Worm (Caenorhabditis elegans) whole organism, L1 larva: Measurements from ENCODE around the gene F17C11.12.
A peak's percentile ranks its signal among the peaks of the same experiment; 100 is the strongest.

ENCODE experiments used
- C04F5.9 ChIP-seq: sonication (generic microtip); optimal IDR thresholded peaks from 2 replicates; lab custom pipeline; 2016; ENCODE audit warnings: missing genetic modification characterization, missing compliant biosample characterization
- C34B4.2 ChIP-seq: sonication (generic microtip); optimal IDR thresholded peaks from 2 replicates; lab custom pipeline; 2017; ENCODE audit warnings: mild to moderate bottlenecking, missing genetic modification characterization, missing compliant biosample characterization
- Y116A8C.19 ChIP-seq: sonication (generic microtip); optimal IDR thresholded peaks from 2 replicates; lab custom pipeline; 2016; ENCODE audit warnings: missing compliant biosample characterization, missing genetic modification characterization, borderline replicate concordance
- ama-1 ChIP-seq: fragments of 150-350 bp; optimal IDR thresholded peaks from 2 replicates; lab custom pipeline; 2014
- ceh-63 ChIP-seq: fragments of 200-800 bp; sonication (Bioruptor generic); optimal IDR thresholded peaks from 2 replicates; lab custom pipeline; 2018; ENCODE audit warnings: mild to moderate bottlenecking, missing genetic modification characterization, missing compliant biosample characterization
- ceh-8 ChIP-seq: fragments of 200-800 bp; sonication (Bioruptor generic); optimal IDR thresholded peaks from 2 replicates; lab custom pipeline; 2018; ENCODE audit warnings: mild to moderate bottlenecking, missing genetic modification characterization, moderate library complexity, missing compliant biosample characterization
- ceh-90 ChIP-seq: sonication (generic microtip); optimal IDR thresholded peaks from 2 replicates; lab custom pipeline; 2016; ENCODE audit warnings: missing genetic modification characterization, missing compliant biosample characterization
- dsc-1 ChIP-seq: sonication (generic microtip); optimal IDR thresholded peaks from 2 replicates; lab custom pipeline; 2016; ENCODE audit warnings: mild to moderate bottlenecking, missing genetic modification characterization, missing compliant biosample characterization
- efl-1 ChIP-seq, 4 experiments: fragments of 150-350 bp; optimal IDR thresholded peaks in 3 of 4; peaks in 1 of 4; 1 replicate in 1 of 4; 2 replicates in 3 of 4; lab custom pipeline; 2014; ENCODE audit warnings: missing biosample characterization in 2 of 4, missing genetic modification characterization in 2 of 4, missing genetic modification reagents in 2 of 4
- efl-3 ChIP-seq: fragments of 200-800 bp; sonication (Bioruptor generic); optimal IDR thresholded peaks from 2 replicates; lab custom pipeline; 2018; ENCODE audit warnings: mild to moderate bottlenecking, missing genetic modification characterization, missing compliant biosample characterization
- elt-2 ChIP-seq: sonication (generic microtip); optimal IDR thresholded peaks from 2 replicates; lab custom pipeline; 2016; ENCODE audit warnings: missing genetic modification characterization, mild to moderate bottlenecking, inconsistent platforms, missing compliant biosample characterization, missing genetic modification reagents
- elt-3 ChIP-seq, 6 experiments: fragments of 150-350 bp in 1 of 6; sonication (generic microtip); optimal IDR thresholded peaks; 2 replicates each; lab custom pipeline; 2017 to 2018; ENCODE audit warnings: missing biosample characterization in 6 of 6, missing genetic modification characterization in 6 of 6, inconsistent platforms in 1 of 6
- ets-5 ChIP-seq: fragments of 200-800 bp; sonication (Bioruptor generic); IDR thresholded peaks from 2 replicates; pipeline ENCODE4 v1.3.6; 2022; ENCODE audit warnings: missing genetic modification characterization, missing compliant biosample characterization
- fkh-10 ChIP-seq: sonication (generic microtip); optimal IDR thresholded peaks from 2 replicates; lab custom pipeline; 2017; ENCODE audit warnings: missing biosample characterization, missing genetic modification reagents, missing genetic modification characterization
- fkh-4 ChIP-seq: sonication (generic microtip); optimal IDR thresholded peaks from 2 replicates; lab custom pipeline; 2016; ENCODE audit warnings: missing compliant biosample characterization, missing genetic modification characterization, borderline replicate concordance
- hlh-17 ChIP-seq: fragments of 200-800 bp; sonication (Bioruptor generic); optimal IDR thresholded peaks from 2 replicates; lab custom pipeline; 2018; ENCODE audit warnings: missing genetic modification characterization, mild to moderate bottlenecking, missing compliant biosample characterization, moderate library complexity, borderline replicate concordance
- hlh-4 ChIP-seq: sonication (generic microtip); optimal IDR thresholded peaks from 2 replicates; lab custom pipeline; 2016; ENCODE audit warnings: mild to moderate bottlenecking, missing genetic modification characterization, missing compliant biosample characterization
- hpl-2 ChIP-seq: fragments of 150-350 bp; optimal IDR thresholded peaks from 2 replicates; lab custom pipeline; 2014; ENCODE audit warnings: missing biosample characterization, missing genetic modification reagents, missing genetic modification characterization
- isw-1 ChIP-seq: fragments of 200-800 bp; sonication (Bioruptor generic); IDR thresholded peaks from 2 replicates; pipeline ENCODE4 v1.3.6; 2022; ENCODE audit warnings: missing genetic modification characterization, missing compliant biosample characterization
- jun-1 ChIP-seq: fragments of 150-350 bp; optimal IDR thresholded peaks from 2 replicates; lab custom pipeline; 2014; ENCODE audit warnings: missing biosample characterization, missing genetic modification reagents, missing genetic modification characterization
- lin-15B ChIP-seq: fragments of 150-350 bp; sonication (generic microtip); optimal IDR thresholded peaks from 3 replicates; lab custom pipeline; 2014; ENCODE audit warnings: missing biosample characterization, missing genetic modification characterization
- lin-35 ChIP-seq, 2 experiments: fragments of 150-350 bp; optimal IDR thresholded peaks; 2 replicates each; lab custom pipeline; 2014; ENCODE audit warnings: missing biosample characterization in 2 of 2, missing genetic modification characterization in 2 of 2, missing genetic modification reagents in 2 of 2
- lin-39 ChIP-seq: fragments of 150-350 bp; optimal IDR thresholded peaks from 2 replicates; lab custom pipeline; 2014; ENCODE audit warnings: missing biosample characterization, missing genetic modification reagents, missing genetic modification characterization
- lir-3 ChIP-seq: sonication (generic microtip); optimal IDR thresholded peaks from 2 replicates; lab custom pipeline; 2016; ENCODE audit warnings: mild to moderate bottlenecking, missing genetic modification characterization, moderate library complexity, missing compliant biosample characterization; ENCODE audit not compliant: poor library complexity
- lsy-2 ChIP-seq, 2 experiments: fragments of 150-350 bp; optimal IDR thresholded peaks; 2 replicates each; lab custom pipeline; 2014; ENCODE audit warnings: missing biosample characterization in 2 of 2, missing genetic modification characterization in 2 of 2
- mab-9 ChIP-seq: fragments of 200-800 bp; sonication (Bioruptor generic); IDR thresholded peaks from 2 replicates; pipeline ENCODE4 v1.3.6; 2022; ENCODE audit warnings: missing genetic modification reagents, missing genetic modification characterization, missing compliant biosample characterization
- nhr-11 ChIP-seq: fragments of 150-350 bp; optimal IDR thresholded peaks from 2 replicates; lab custom pipeline; 2014; ENCODE audit warnings: missing biosample characterization, missing genetic modification characterization
- nhr-20 ChIP-seq: sonication (generic microtip); optimal IDR thresholded peaks from 2 replicates; lab custom pipeline; 2016; ENCODE audit warnings: mild to moderate bottlenecking, missing genetic modification characterization, missing compliant biosample characterization
- nhr-237 ChIP-seq: fragments of 150-350 bp; optimal IDR thresholded peaks from 2 replicates; lab custom pipeline; 2014; ENCODE audit warnings: missing biosample characterization, missing genetic modification characterization
- nhr-47 ChIP-seq: sonication (generic microtip); optimal IDR thresholded peaks from 2 replicates; lab custom pipeline; 2016; ENCODE audit warnings: mild to moderate bottlenecking, missing genetic modification characterization, moderate library complexity, missing compliant biosample characterization
- nhr-76 ChIP-seq: sonication (generic microtip); optimal IDR thresholded peaks from 2 replicates; lab custom pipeline; 2017; ENCODE audit warnings: missing biosample characterization, missing genetic modification characterization
- nhr-77 ChIP-seq: fragments of 150-350 bp; optimal IDR thresholded peaks from 2 replicates; lab custom pipeline; 2014; ENCODE audit warnings: missing biosample characterization, missing genetic modification characterization
- nhr-84 ChIP-seq: sonication (generic microtip); optimal IDR thresholded peaks from 2 replicates; lab custom pipeline; 2017; ENCODE audit warnings: missing biosample characterization, missing genetic modification characterization
- nhr-90 ChIP-seq: sonication (generic microtip); optimal IDR thresholded peaks from 2 replicates; lab custom pipeline; 2016; ENCODE audit warnings: mild to moderate bottlenecking, missing genetic modification characterization, missing compliant biosample characterization; ENCODE audit not compliant: poor library complexity
- pag-3 ChIP-seq: sonication (generic microtip); optimal IDR thresholded peaks from 2 replicates; lab custom pipeline; 2017; ENCODE audit warnings: missing genetic modification characterization, mild to moderate bottlenecking, missing compliant biosample characterization, antibody characterized with exemption, borderline replicate concordance; ENCODE audit not compliant: insufficient read depth
- pax-3 ChIP-seq: fragments of 200-800 bp; sonication (Bioruptor generic); optimal IDR thresholded peaks from 2 replicates; lab custom pipeline; 2018; ENCODE audit warnings: mild to moderate bottlenecking, missing genetic modification characterization, moderate library complexity, missing compliant biosample characterization
- pqm-1 ChIP-seq: sonication (generic microtip); optimal IDR thresholded peaks from 3 replicates; lab custom pipeline; 2017; ENCODE audit warnings: missing biosample characterization, missing genetic modification characterization
- skn-1 ChIP-seq: fragments of 150-350 bp; optimal IDR thresholded peaks from 2 replicates; lab custom pipeline; 2014; ENCODE audit warnings: missing biosample characterization, missing genetic modification characterization
- snu-23 ChIP-seq: sonication (generic microtip); optimal IDR thresholded peaks from 2 replicates; lab custom pipeline; 2016; ENCODE audit warnings: missing genetic modification characterization, missing compliant biosample characterization
- sox-4 ChIP-seq: sonication (generic microtip); optimal IDR thresholded peaks from 2 replicates; lab custom pipeline; 2016; ENCODE audit warnings: missing genetic modification characterization, missing compliant biosample characterization
- sptf-1 ChIP-seq: fragments of 150-350 bp; optimal IDR thresholded peaks from 2 replicates; lab custom pipeline; 2014; ENCODE audit warnings: missing biosample characterization, missing genetic modification characterization
- sup-37 ChIP-seq: fragments of 200-800 bp; sonication (Bioruptor generic); optimal IDR thresholded peaks from 2 replicates; lab custom pipeline; 2018; ENCODE audit warnings: mild to moderate bottlenecking, missing genetic modification characterization, missing compliant biosample characterization
- swsn-7 ChIP-seq: sonication (generic microtip); optimal IDR thresholded peaks from 2 replicates; lab custom pipeline; 2016; ENCODE audit warnings: missing genetic modification characterization, missing compliant biosample characterization
- tbx-2 ChIP-seq: sonication (generic microtip); optimal IDR thresholded peaks from 2 replicates; lab custom pipeline; 2016; ENCODE audit warnings: missing genetic modification characterization, missing compliant biosample characterization
- tlp-1 ChIP-seq: fragments of 150-350 bp; optimal IDR thresholded peaks from 2 replicates; lab custom pipeline; 2014; ENCODE audit warnings: missing biosample characterization, missing genetic modification characterization
- unc-98 ChIP-seq: fragments of 200-800 bp; sonication (Bioruptor generic); IDR thresholded peaks from 2 replicates; pipeline ENCODE4 v1.3.6; 2022; ENCODE audit warnings: missing genetic modification characterization, missing compliant biosample characterization
- vab-15 ChIP-seq: sonication (generic microtip); optimal IDR thresholded peaks from 2 replicates; lab custom pipeline; 2017; ENCODE audit warnings: missing genotype, mild to moderate bottlenecking, missing genetic modification characterization, missing compliant biosample characterization
- xbp-1 ChIP-seq: sonication (generic microtip); optimal IDR thresholded peaks from 2 replicates; lab custom pipeline; 2016; ENCODE audit warnings: missing genetic modification characterization, missing compliant biosample characterization
- zag-1 ChIP-seq: fragments of 150-350 bp; optimal IDR thresholded peaks from 2 replicates; lab custom pipeline; 2014; ENCODE audit warnings: missing biosample characterization, missing genetic modification characterization
- zip-4 ChIP-seq: fragments of 200-800 bp; sonication (Bioruptor generic); optimal IDR thresholded peaks from 2 replicates; lab custom pipeline; 2018; ENCODE audit warnings: mild to moderate bottlenecking, missing genetic modification characterization, moderate library complexity, missing compliant biosample characterization
- ztf-11 ChIP-seq, 2 experiments: sonication (generic microtip); optimal IDR thresholded peaks; 2 replicates each; lab custom pipeline; 2016 to 2017; ENCODE audit warnings: missing genetic modification characterization in 2 of 2, missing biosample characterization in 1 of 2, missing compliant biosample characterization in 1 of 2
- ztf-4 ChIP-seq: fragments of 150-350 bp; optimal IDR thresholded peaks from 2 replicates; lab custom pipeline; 2014; ENCODE audit warnings: missing biosample characterization, missing genetic modification characterization

Gene F17C11.12

DNA sequence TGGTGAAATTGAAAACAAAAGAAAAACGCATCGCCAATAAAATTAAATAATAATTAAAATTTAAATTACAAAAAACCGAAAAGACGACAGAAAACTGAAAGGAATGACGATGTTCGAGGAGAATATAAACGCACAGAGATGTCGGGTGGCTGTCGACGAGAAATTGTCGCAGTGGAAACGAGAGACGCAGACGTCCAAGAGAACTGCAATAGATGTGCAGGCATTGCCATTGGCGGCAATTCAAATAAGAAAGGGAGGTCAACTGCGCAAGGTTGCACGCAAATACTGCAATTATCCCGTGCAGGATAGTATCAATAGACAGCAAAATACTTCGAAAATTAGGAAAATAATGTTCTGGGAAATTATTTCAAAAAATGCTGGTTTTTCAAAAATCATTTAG is 39.5 kb downstream of the F17C11.12 start:
- TF ChIP-seq ets-5 (GFP tag; lab: Robert Waterston, UW) (no peak), pag-3 (tag; lab: Kevin White, UChicago) (no peak), efl-1 (optimal IDR thresholded peaks at IDR 0.05; lab: Kevin White, UChicago) (peak; percentile 100), efl-1 (GFP tag; optimal IDR thresholded peaks at IDR 0.05 in 1 of 2; lab: Kevin White, UChicago) (peak; percentile 100), fkh-10 (GFP tag; lab: Kevin White, UChicago) (peak; percentile 96), lir-3 (tag; lab: Kevin White, UChicago) (peak; percentile 94), Y116A8C.19 (peak; percentile 59), pax-3 (tag; lab: Kevin White, UChicago) (peak; percentile 99), unc-98 (GFP tag; lab: Robert Waterston, UW) (peak; percentile 61; the same call in 1 of the 2 replicates), ceh-8 (GFP tag; lab: Kevin White, UChicago) (peak; percentile 98), nhr-90 (tag; lab: Kevin White, UChicago) (peak; percentile 99), ama-1 (lab: Kevin White, UChicago) (peak; percentile 79), lin-35 (GFP tag; optimal IDR thresholded peaks at IDR 0.05; lab: Kevin White, UChicago) (peak; percentile 100), zip-4 (peak; percentile 94), tbx-2 (tag; lab: Kevin White, UChicago) (peak; percentile 99), jun-1 (peak; percentile 98), elt-3 (tag; optimal IDR thresholded peaks at IDR 0.05; lab: Kevin White, UChicago) (peak in 5 of 6 experiments; percentile 91 to 99 (median 98)), pqm-1 (tag; lab: Kevin White, UChicago) (no peak), ceh-63 (GFP tag; lab: Kevin White, UChicago) (peak; percentile 89), hlh-4 (tag; lab: Kevin White, UChicago) (peak; percentile 70), nhr-47 (peak; percentile 99), isw-1 (GFP tag; lab: Robert Waterston, UW) (peak; percentile 96), dsc-1 (tag; lab: Kevin White, UChicago) (peak; percentile 99), lin-39 (tag; lab: Kevin White, UChicago) (peak; percentile 97), hlh-17 (GFP tag; lab: Kevin White, UChicago) (peak; percentile 37), nhr-11 (peak; percentile 99), lin-15B (tag; lab: Kevin White, UChicago) (peak; percentile 98), ztf-11 (tag; optimal IDR thresholded peaks at IDR 0.05; lab: Kevin White, UChicago) (peak; percentile 56 to 97), sox-4 (tag; lab: Kevin White, UChicago) (peak; percentile 97), sup-37 (peak; percentile 97), xbp-1 (tag; lab: Kevin White, UChicago) (peak; percentile 99), skn-1 (tag; lab: Kevin White, UChicago) (peak; percentile 97), C04F5.9 (tag; lab: Kevin White, UChicago) (peak; percentile 96), nhr-76 (peak; percentile 99), mab-9 (GFP tag; lab: Robert Waterston, UW) (peak; percentile 96), fkh-4 (tag; lab: Kevin White, UChicago) (peak; percentile 88), nhr-84 (peak; percentile 45), hpl-2 (peak; percentile 84), sptf-1 (tag; lab: Kevin White, UChicago) (no peak), swsn-7 (peak; percentile 99), zag-1 (tag; lab: Kevin White, UChicago) (peak; percentile 94), nhr-237 (peak; percentile 94), ceh-90 (tag; lab: Kevin White, UChicago) (peak; percentile 76), vab-15 (peak; percentile 98), C34B4.2 (tag; lab: Kevin White, UChicago) (peak; percentile 94), elt-2 (tag; lab: Kevin White, UChicago) (peak; percentile 97), nhr-77 (tag; lab: Kevin White, UChicago) (peak; percentile 97), nhr-20 (tag; lab: Kevin White, UChicago) (peak; percentile 99), efl-3 (peak; percentile 98), tlp-1 (tag; lab: Kevin White, UChicago) (no peak), lsy-2 (tag; optimal IDR thresholded peaks at IDR 0.05; lab: Kevin White, UChicago) (peak; percentile 97), snu-23 (peak; percentile 99), ztf-4 (tag; lab: Kevin White, UChicago) (peak; percentile 96)
